Worm (Caenorhabditis elegans) whole organism, L4/young adult: Measurements from ENCODE around the gene clec-60.

ENCODE experiments used
- W03F9.2 ChIP-seq: fragments of 150-350 bp; optimal IDR thresholded peaks from 2 replicates; lab custom pipeline; 2014; ENCODE audit warnings: missing biosample characterization, missing genetic modification characterization
- dao-5 ChIP-seq: sonication (generic microtip); optimal IDR thresholded peaks from 2 replicates; lab custom pipeline; 2016; ENCODE audit warnings: missing genotype, missing genetic modification characterization, moderate library complexity, missing compliant biosample characterization
- him-1 ChIP-seq: sonication (generic microtip); optimal IDR thresholded peaks from 2 replicates; lab custom pipeline; 2016; ENCODE audit warnings: missing genotype, missing genetic modification reagents, missing genetic modification characterization, missing compliant biosample characterization

The clec-60 gene

ce11 chrII:10481824-10482556, at the start of gene clec-60, which contains the start of gene ZK666.11:
TSS of gene clec-60 (minus strand) at chrII:10481874.
TSS of gene ZK666.11 (plus strand) at chrII:10482522.
- TF ChIP-seq him-1 (tag; lab: Kevin White, UChicago): no peak
- no peak for TF ChIP-seq W03F9.2 (tag; lab: Kevin White, UChicago)
- TF ChIP-seq dao-5 (tag; lab: Kevin White, UChicago): no peak

- TF ChIP-seq W03F9.2 (tag; lab: Kevin White, UChicago) (no peak), dao-5 (tag; lab: Kevin White, UChicago) (no peak), him-1 (tag; lab: Kevin White, UChicago) (no peak)
These were observed 49.2 kb upstream of the clec-60 start for ce11 chrII:10530907-10531306.

ce11 chrII:10529218-10529751, 47.6 kb upstream of the clec-60 start:
- TF ChIP-seq him-1 (tag; lab: Kevin White, UChicago): no peak
- TF ChIP-seq dao-5 (tag; lab: Kevin White, UChicago): no peak
- TF ChIP-seq W03F9.2 (tag; lab: Kevin White, UChicago): no peak

ce11 chrII:10527649-10528134, 46.0 kb upstream of the clec-60 start, which contains the start of gene mab-10:
TSS of gene mab-10 (plus strand) at chrII:10528084.
- peak; percentile 34 for TF ChIP-seq him-1 (tag; lab: Kevin White, UChicago)
- no peak for TF ChIP-seq dao-5 (tag; lab: Kevin White, UChicago)
- no peak for TF ChIP-seq W03F9.2 (tag; lab: Kevin White, UChicago)

- TF ChIP-seq him-1 (tag; lab: Kevin White, UChicago): no peak
- no peak for TF ChIP-seq W03F9.2 (tag; lab: Kevin White, UChicago)
- no peak for TF ChIP-seq dao-5 (tag; lab: Kevin White, UChicago)
These were observed 43.5 kb upstream of the clec-60 start for ce11 chrII:10525134-10525533.

ce11 chrII:10524374-10524773, 42.7 kb upstream of the clec-60 start, which contains the start of gene F59B10.6:
TSS of gene F59B10.6 (minus strand) at chrII:10524474.
- no peak for TF ChIP-seq him-1 (tag; lab: Kevin White, UChicago)
- no peak for TF ChIP-seq dao-5 (tag; lab: Kevin White, UChicago)
- no peak for TF ChIP-seq W03F9.2 (tag; lab: Kevin White, UChicago)

- no peak for TF ChIP-seq him-1 (tag; lab: Kevin White, UChicago)
- TF ChIP-seq dao-5 (tag; lab: Kevin White, UChicago): no peak
- TF ChIP-seq W03F9.2 (tag; lab: Kevin White, UChicago): no peak
These were observed 41.9 kb upstream of the clec-60 start, which contains the start of gene F59B10.5 for ce11 chrII:10523583-10523982. TSS of gene F59B10.5 (minus strand) at chrII:10523683.

- TF ChIP-seq W03F9.2 (tag; lab: Kevin White, UChicago) (no peak), dao-5 (tag; lab: Kevin White, UChicago) (no peak), him-1 (tag; lab: Kevin White, UChicago) (no peak)
These were observed 41.4 kb upstream of the clec-60 start for ce11 chrII:10523031-10523430.

ce11 chrII:10519863-10520262, 38.2 kb upstream of the clec-60 start:
- TF ChIP-seq him-1 (tag; lab: Kevin White, UChicago) (no peak), dao-5 (tag; lab: Kevin White, UChicago) (no peak), W03F9.2 (tag; lab: Kevin White, UChicago) (no peak)

ce11 chrII:10519017-10519416, 37.3 kb upstream of the clec-60 start, which contains the start of gene F59B10.4:
TSS of gene F59B10.4 (minus strand) at chrII:10519117.
- TF ChIP-seq him-1 (tag; lab: Kevin White, UChicago) (no peak), W03F9.2 (tag; lab: Kevin White, UChicago) (no peak), dao-5 (tag; lab: Kevin White, UChicago) (no peak)

- TF ChIP-seq W03F9.2 (tag; lab: Kevin White, UChicago) (no peak), dao-5 (tag; lab: Kevin White, UChicago) (no peak), him-1 (tag; lab: Kevin White, UChicago) (no peak)
These were observed 34.7 kb upstream of the clec-60 start for ce11 chrII:10516375-10516774.

- TF ChIP-seq dao-5 (tag; lab: Kevin White, UChicago): no peak
- no peak for TF ChIP-seq W03F9.2 (tag; lab: Kevin White, UChicago)
- TF ChIP-seq him-1 (tag; lab: Kevin White, UChicago): no peak
These were observed 33.7 kb upstream of the clec-60 start for ce11 chrII:10515422-10515821.

- no peak for TF ChIP-seq him-1 (tag; lab: Kevin White, UChicago)
- TF ChIP-seq dao-5 (tag; lab: Kevin White, UChicago): no peak
- TF ChIP-seq W03F9.2 (tag; lab: Kevin White, UChicago): no peak
These were observed 31.7 kb upstream of the clec-60 start for ce11 chrII:10513377-10513776.
